Worm (Caenorhabditis elegans) whole organism, young adult: Measurements from ENCODE around the gene T05H4.15.

Experiments used
- B0336.3 ChIP-seq: fragments of 200-800 bp; sonication (Bioruptor generic); IDR thresholded peaks from 2 replicates; pipeline ENCODE4 v1.3.6; 2022; ENCODE audit warnings: missing genetic modification characterization, missing compliant biosample characterization
- C06A6.2 ChIP-seq: fragments of 200-800 bp; sonication (Bioruptor generic); conservative IDR thresholded peaks from 2 replicates; pipeline ENCODE4 v1.3.6; 2022; ENCODE audit warnings: missing genetic modification characterization, missing compliant biosample characterization
- C17E4.6 ChIP-seq: fragments of 200-800 bp; sonication (Bioruptor generic); IDR thresholded peaks from 2 replicates; pipeline ENCODE4 v1.3.6; 2022; ENCODE audit warnings: missing genetic modification reagents, missing genetic modification characterization, missing compliant biosample characterization
- F23B12.7 ChIP-seq: sonication (generic microtip); optimal IDR thresholded peaks from 2 replicates; lab custom pipeline; 2017; ENCODE audit warnings: missing genetic modification characterization, mild to moderate bottlenecking, missing compliant biosample characterization, antibody characterized with exemption, moderate library complexity; ENCODE audit not compliant: insufficient read depth
- F33H1.4 ChIP-seq: fragments of 200-800 bp; sonication (Bioruptor generic); IDR thresholded peaks from 2 replicates; pipeline ENCODE4 v1.3.6; 2022; ENCODE audit warnings: missing genetic modification reagents, missing genetic modification characterization, missing compliant biosample characterization
- F49E8.2 ChIP-seq: sonication (generic microtip); optimal IDR thresholded peaks from 3 replicates; lab custom pipeline; 2017; ENCODE audit warnings: missing genetic modification characterization, mild to moderate bottlenecking, missing compliant biosample characterization, antibody characterized with exemption, moderate library complexity; ENCODE audit not compliant: insufficient read depth
- F52B5.7 ChIP-seq: sonication (generic microtip); optimal IDR thresholded peaks from 2 replicates; lab custom pipeline; 2016; ENCODE audit warnings: mild to moderate bottlenecking, missing genetic modification characterization, missing compliant biosample characterization
- F57A8.1 ChIP-seq: fragments of 200-800 bp; sonication (Bioruptor generic); optimal IDR thresholded peaks from 2 replicates; lab custom pipeline; 2018; ENCODE audit warnings: mild to moderate bottlenecking, missing genetic modification characterization, moderate library complexity, missing compliant biosample characterization
- T26A5.8 ChIP-seq: sonication (generic microtip); optimal IDR thresholded peaks from 2 replicates; lab custom pipeline; 2016; ENCODE audit warnings: missing genetic modification characterization, missing compliant biosample characterization
- Y56A3A.18 ChIP-seq: fragments of 200-800 bp; sonication (Bioruptor generic); IDR thresholded peaks from 2 replicates; pipeline ENCODE4 v1.3.6; 2022; ENCODE audit warnings: missing genetic modification reagents, missing genetic modification characterization, missing compliant biosample characterization
- Y95B8A.8 ChIP-seq: fragments of 200-800 bp; sonication (Bioruptor generic); IDR thresholded peaks from 2 replicates; pipeline ENCODE4 v1.3.6; 2022; ENCODE audit warnings: missing genetic modification reagents, missing genetic modification characterization, missing compliant biosample characterization
- akir-1 ChIP-seq: fragments of 200-800 bp; sonication (Bioruptor generic); optimal IDR thresholded peaks from 2 replicates; lab custom pipeline; 2018; ENCODE audit warnings: mild to moderate bottlenecking, missing genetic modification characterization, moderate library complexity, missing compliant biosample characterization
- aptf-2 ChIP-seq: fragments of 200-800 bp; sonication (Bioruptor generic); conservative IDR thresholded peaks from 2 replicates; pipeline ENCODE4 v1.3.6; 2022; ENCODE audit warnings: missing genetic modification reagents, missing genetic modification characterization, missing compliant biosample characterization
- attf-5 ChIP-seq: fragments of 200-800 bp; sonication (Bioruptor generic); optimal IDR thresholded peaks from 2 replicates; lab custom pipeline; 2018; ENCODE audit warnings: mild to moderate bottlenecking, missing genetic modification characterization, missing compliant biosample characterization
- attf-6 ChIP-seq: fragments of 200-800 bp; sonication (Bioruptor generic); IDR thresholded peaks from 2 replicates; pipeline ENCODE4 v1.3.6; 2022; ENCODE audit warnings: missing genetic modification reagents, missing genetic modification characterization, missing compliant biosample characterization
- bed-2 ChIP-seq: fragments of 200-800 bp; sonication (Bioruptor generic); IDR thresholded peaks from 2 replicates; pipeline ENCODE4 v1.3.6; 2022; ENCODE audit warnings: missing genetic modification reagents, missing genetic modification characterization, missing compliant biosample characterization
- ccch-3 ChIP-seq: fragments of 200-800 bp; sonication (Bioruptor generic); optimal IDR thresholded peaks from 2 replicates; lab custom pipeline; 2018; ENCODE audit warnings: mild to moderate bottlenecking, missing genetic modification characterization, missing compliant biosample characterization
- ceh-100 ChIP-seq: fragments of 200-800 bp; sonication (Bioruptor generic); IDR thresholded peaks from 2 replicates; pipeline ENCODE4 v1.3.6; 2022; ENCODE audit warnings: missing genetic modification reagents, missing genetic modification characterization, missing compliant biosample characterization
- ceh-79 ChIP-seq: sonication (generic microtip); optimal IDR thresholded peaks from 2 replicates; lab custom pipeline; 2017; ENCODE audit warnings: mild to moderate bottlenecking, missing genetic modification characterization, missing compliant biosample characterization
- dpff-1 ChIP-seq: sonication (generic microtip); optimal IDR thresholded peaks from 2 replicates; lab custom pipeline; 2017; ENCODE audit warnings: mild to moderate bottlenecking, missing genetic modification characterization, missing compliant biosample characterization
- egl-18 ChIP-seq: fragments of 200-800 bp; sonication (Bioruptor generic); IDR thresholded peaks from 2 replicates; pipeline ENCODE4 v1.3.6; 2022; ENCODE audit warnings: missing genetic modification reagents, missing genetic modification characterization, missing compliant biosample characterization
- egl-44 ChIP-seq: fragments of 200-800 bp; sonication (Bioruptor generic); IDR thresholded peaks from 2 replicates; pipeline ENCODE4 v1.3.6; 2022; ENCODE audit warnings: missing genetic modification reagents, missing genetic modification characterization, missing compliant biosample characterization
- hmg-1.2 ChIP-seq: fragments of 200-800 bp; sonication (Bioruptor generic); IDR thresholded peaks from 2 replicates; pipeline ENCODE4 v1.3.6; 2022; ENCODE audit warnings: missing genetic modification reagents, missing genetic modification characterization, missing compliant biosample characterization
- hmg-20 ChIP-seq: fragments of 200-800 bp; sonication (Bioruptor generic); IDR thresholded peaks from 2 replicates; pipeline ENCODE4 v1.3.6; 2022; ENCODE audit warnings: missing genetic modification reagents, missing genetic modification characterization, missing compliant biosample characterization
- lin-40 ChIP-seq: sonication (generic microtip); optimal IDR thresholded peaks from 2 replicates; lab custom pipeline; 2016; ENCODE audit warnings: missing genetic modification characterization, mild to moderate bottlenecking, missing compliant biosample characterization, missing genotype, missing genetic modification reagents
- madf-8 ChIP-seq: fragments of 200-800 bp; sonication (Bioruptor generic); conservative IDR thresholded peaks from 2 replicates; pipeline ENCODE4 v1.3.6; 2022; ENCODE audit warnings: missing genetic modification reagents, missing genetic modification characterization, missing compliant biosample characterization
- mcd-1 ChIP-seq: fragments of 200-800 bp; sonication (Bioruptor generic); IDR thresholded peaks from 2 replicates; pipeline ENCODE4 v1.3.6; 2022; ENCODE audit warnings: missing genetic modification reagents, missing genetic modification characterization, missing compliant biosample characterization
- nhr-120 ChIP-seq: fragments of 200-800 bp; sonication (Bioruptor generic); IDR thresholded peaks from 2 replicates; pipeline ENCODE4 v1.3.6; 2022; ENCODE audit warnings: missing genetic modification characterization, missing compliant biosample characterization
- nhr-27 ChIP-seq: fragments of 200-800 bp; sonication (Bioruptor generic); optimal IDR thresholded peaks from 2 replicates; lab custom pipeline; 2018; ENCODE audit warnings: mild to moderate bottlenecking, missing genetic modification characterization, moderate library complexity, missing compliant biosample characterization
- nhr-80 ChIP-seq: sonication (generic microtip); optimal IDR thresholded peaks from 2 replicates; lab custom pipeline; 2016; ENCODE audit warnings: missing genetic modification characterization, missing compliant biosample characterization
- pha-4 ChIP-seq: fragments of 150-350 bp; sonication (generic microtip); optimal IDR thresholded peaks from 2 replicates; lab custom pipeline; 2014; ENCODE audit warnings: missing biosample characterization, missing genetic modification reagents, missing genetic modification characterization
- rcor-1 ChIP-seq: fragments of 200-800 bp; sonication (Bioruptor generic); IDR thresholded peaks from 2 replicates; pipeline ENCODE4 v1.3.6; 2022; ENCODE audit warnings: missing genetic modification reagents, missing genetic modification characterization, missing compliant biosample characterization
- rpc-1 ChIP-seq, 2 experiments: fragments of 150-350 bp in 1 of 2; sonication (generic microtip) in 1 of 2; optimal IDR thresholded peaks; 2 replicates each; lab custom pipeline; 2014 to 2018; ENCODE audit warnings: missing biosample characterization in 1 of 2, missing genetic modification characterization in 1 of 2, missing genetic modification reagents in 1 of 2, missing genotype in 1 of 2
- sea-2 ChIP-seq: fragments of 200-800 bp; sonication (Bioruptor generic); IDR thresholded peaks from 2 replicates; pipeline ENCODE4 v1.3.6; 2022; ENCODE audit warnings: missing genetic modification characterization, missing compliant biosample characterization
- snpc-1.1 ChIP-seq: sonication (generic microtip); optimal IDR thresholded peaks from 2 replicates; lab custom pipeline; 2017; ENCODE audit warnings: missing genetic modification characterization, mild to moderate bottlenecking, missing compliant biosample characterization, antibody characterized with exemption, moderate library complexity, missing genotype, missing genetic modification reagents; ENCODE audit not compliant: insufficient read depth
- somi-1 ChIP-seq: fragments of 200-800 bp; sonication (Bioruptor generic); optimal IDR thresholded peaks from 2 replicates; lab custom pipeline; 2018; ENCODE audit warnings: mild to moderate bottlenecking, missing genetic modification characterization, missing compliant biosample characterization
- ztf-22 ChIP-seq: fragments of 200-800 bp; sonication (Bioruptor generic); optimal IDR thresholded peaks from 2 replicates; lab custom pipeline; 2018; ENCODE audit warnings: mild to moderate bottlenecking, missing genetic modification characterization, moderate library complexity, missing compliant biosample characterization
- ztf-26 ChIP-seq: sonication (generic microtip); optimal IDR thresholded peaks from 2 replicates; lab custom pipeline; 2017; ENCODE audit warnings: missing genetic modification characterization, missing compliant biosample characterization

Gene T05H4.15

ce11 chrV:6464238-6464637, 22.7 kb upstream of the T05H4.15 start:
- TF ChIP-seq Y95B8A.8 (GFP tag; lab: Robert Waterston, UW) = no peak
- no peak for TF ChIP-seq Y56A3A.18 (GFP tag; lab: Robert Waterston, UW)
- no peak for TF ChIP-seq F33H1.4
- TF ChIP-seq attf-5 = no peak
- no peak for TF ChIP-seq ztf-22
- no peak for TF ChIP-seq T26A5.8 (tag; lab: Kevin White, UChicago)
- no peak for TF ChIP-seq ccch-3 (GFP tag; lab: Kevin White, UChicago)
- no peak for TF ChIP-seq rpc-1 (optimal IDR thresholded peaks at IDR 0.05; lab: Kevin White, UChicago)
- no peak for TF ChIP-seq rpc-1 (tag; optimal IDR thresholded peaks at IDR 0.05; lab: Kevin White, UChicago)
- TF ChIP-seq egl-18 (GFP tag; lab: Robert Waterston, UW) = no peak
- TF ChIP-seq nhr-27 (tag; lab: Kevin White, UChicago) = no peak
- TF ChIP-seq B0336.3 (GFP tag; lab: Robert Waterston, UW) = no peak
- no peak for TF ChIP-seq pha-4 (tag; lab: Kevin White, UChicago)
- no peak for TF ChIP-seq akir-1 (GFP tag; lab: Kevin White, UChicago)
- no peak for TF ChIP-seq C06A6.2 (GFP tag; lab: Robert Waterston, UW)
- no peak for TF ChIP-seq F52B5.7 (tag; lab: Kevin White, UChicago)
- no peak for TF ChIP-seq hmg-20
- TF ChIP-seq nhr-80 (tag; lab: Kevin White, UChicago) = no peak
- TF ChIP-seq F49E8.2 = no peak
- TF ChIP-seq, all 124 proteins: peak for 0

DNA sequence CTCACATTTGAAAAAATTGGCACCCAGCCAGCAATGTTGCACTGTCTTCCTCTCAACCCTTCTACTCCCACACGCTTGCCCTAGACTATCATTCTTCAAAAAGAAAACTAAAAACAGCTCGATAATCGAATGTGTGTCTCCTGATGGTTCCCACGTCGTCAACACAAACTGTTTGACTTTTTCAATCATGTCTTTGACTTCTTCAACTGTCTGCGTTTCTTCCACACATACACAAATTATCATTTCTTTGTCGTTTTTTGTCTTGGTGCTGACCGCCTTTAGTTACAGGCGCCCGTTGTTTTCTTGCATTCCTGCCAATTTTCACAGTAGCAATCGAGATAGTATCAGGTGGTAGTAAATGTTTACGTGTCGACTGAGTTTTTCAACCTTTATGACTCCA, 21.1 kb upstream of the T05H4.15 start:
- TF ChIP-seq lin-40 (tag; lab: Kevin White, UChicago) (peak; percentile 7), ceh-100 (GFP tag; lab: Robert Waterston, UW) (no peak), attf-5 (peak; percentile 30), hmg-1.2 (peak; percentile 22; the same call in 1 of the 2 replicates), nhr-80 (tag; lab: Kevin White, UChicago) (peak; percentile 48), ccch-3 (GFP tag; lab: Kevin White, UChicago) (no peak)
- TF ChIP-seq, all 124 proteins: peak for 4

- TF ChIP-seq mcd-1 (GFP tag; lab: Robert Waterston, UW) = no peak
- TF ChIP-seq F23B12.7 (tag; lab: Kevin White, UChicago) = no peak
- TF ChIP-seq ztf-26 = no peak
- TF ChIP-seq C17E4.6 (GFP tag; lab: Robert Waterston, UW) = no peak
- TF ChIP-seq bed-2 (GFP tag; lab: Robert Waterston, UW) = no peak
- no peak for TF ChIP-seq snpc-1.1 (tag; lab: Kevin White, UChicago)
These were observed 19.7 kb upstream of the T05H4.15 start for ce11 chrV:6461250-6461649.

ce11 chrV:6458302-6458998, 16.9 kb upstream of the T05H4.15 start:
- no peak for TF ChIP-seq madf-8
- TF ChIP-seq sea-2 (GFP tag; lab: Robert Waterston, UW) = no peak
- TF ChIP-seq nhr-120 (GFP tag; lab: Robert Waterston, UW) = no peak
- no peak for TF ChIP-seq F57A8.1 (GFP tag; lab: Kevin White, UChicago)
- TF ChIP-seq ceh-79 (tag; lab: Kevin White, UChicago) = no peak
- no peak for TF ChIP-seq attf-6 (GFP tag; lab: Robert Waterston, UW)
- TF ChIP-seq somi-1 = no peak
- no peak for TF ChIP-seq dpff-1 (tag; lab: Kevin White, UChicago)
- no peak for TF ChIP-seq aptf-2 (GFP tag; lab: Robert Waterston, UW)
- no peak for TF ChIP-seq egl-44
- TF ChIP-seq C06A6.2 (GFP tag; lab: Robert Waterston, UW) = no peak
- no peak for TF ChIP-seq rcor-1 (GFP tag; lab: Robert Waterston, UW)
